Worm (Caenorhabditis elegans) whole organism, young adult: ENCODE data around the gene twk-5.

Source experiments
- B0035.1 ChIP-seq: sonication (generic microtip); optimal IDR thresholded peaks from 2 replicates; lab custom pipeline; 2016; ENCODE audit warnings: missing genetic modification characterization, mild to moderate bottlenecking, missing compliant biosample characterization, missing genotype, missing genetic modification reagents
- B0336.3 ChIP-seq: fragments of 200-800 bp; sonication (Bioruptor generic); IDR thresholded peaks from 2 replicates; pipeline ENCODE4 v1.3.6; 2022; ENCODE audit warnings: missing genetic modification characterization, missing compliant biosample characterization
- C17E4.6 ChIP-seq: fragments of 200-800 bp; sonication (Bioruptor generic); IDR thresholded peaks from 2 replicates; pipeline ENCODE4 v1.3.6; 2022; ENCODE audit warnings: missing genetic modification reagents, missing genetic modification characterization, missing compliant biosample characterization
- D2030.7 ChIP-seq: fragments of 200-800 bp; sonication (Bioruptor generic); IDR thresholded peaks from 2 replicates; pipeline ENCODE4 v1.3.6; 2022; ENCODE audit warnings: missing genetic modification reagents, missing genetic modification characterization, missing compliant biosample characterization
- F10E7.11 ChIP-seq: sonication (generic microtip); optimal IDR thresholded peaks from 2 replicates; lab custom pipeline; 2017; ENCODE audit warnings: mild to moderate bottlenecking, missing genetic modification characterization, moderate library complexity, missing compliant biosample characterization
- F22D6.2 ChIP-seq: sonication (generic microtip); optimal IDR thresholded peaks from 2 replicates; lab custom pipeline; 2016; ENCODE audit warnings: mild to moderate bottlenecking, missing genetic modification characterization, missing compliant biosample characterization
- F37B4.10 ChIP-seq: fragments of 200-800 bp; sonication (Bioruptor generic); IDR thresholded peaks from 2 replicates; pipeline ENCODE4 v1.3.6; 2022; ENCODE audit warnings: missing genetic modification characterization, missing compliant biosample characterization
- F49E8.2 ChIP-seq: sonication (generic microtip); optimal IDR thresholded peaks from 3 replicates; lab custom pipeline; 2017; ENCODE audit warnings: missing genetic modification characterization, mild to moderate bottlenecking, missing compliant biosample characterization, antibody characterized with exemption, moderate library complexity; ENCODE audit not compliant: insufficient read depth
- F55B11.4 ChIP-seq: sonication (generic microtip); optimal IDR thresholded peaks from 2 replicates; lab custom pipeline; 2016; ENCODE audit warnings: missing compliant biosample characterization, missing genetic modification characterization, borderline replicate concordance; ENCODE audit not compliant: insufficient read depth
- F57C9.4 ChIP-seq: sonication (generic microtip); optimal IDR thresholded peaks from 2 replicates; lab custom pipeline; 2017; ENCODE audit warnings: mild to moderate bottlenecking, missing genetic modification characterization, missing compliant biosample characterization
- T07F8.4 ChIP-seq: sonication (generic microtip); optimal IDR thresholded peaks from 2 replicates; lab custom pipeline; 2016; ENCODE audit warnings: mild to moderate bottlenecking, missing genetic modification characterization, moderate library complexity, missing compliant biosample characterization
- T26A5.8 ChIP-seq: sonication (generic microtip); optimal IDR thresholded peaks from 2 replicates; lab custom pipeline; 2016; ENCODE audit warnings: missing genetic modification characterization, missing compliant biosample characterization
- Y53F4B.3 ChIP-seq: fragments of 200-800 bp; sonication (Bioruptor generic); IDR thresholded peaks from 2 replicates; pipeline ENCODE4 v1.3.6; 2022; ENCODE audit warnings: missing genetic modification reagents, missing genetic modification characterization, missing compliant biosample characterization
- Y67H2A.10 ChIP-seq: fragments of 200-800 bp; sonication (Bioruptor generic); conservative IDR thresholded peaks from 2 replicates; pipeline ENCODE4 v1.3.6; 2022; ENCODE audit warnings: missing genetic modification reagents, missing genetic modification characterization, missing compliant biosample characterization
- Y95B8A.8 ChIP-seq: fragments of 200-800 bp; sonication (Bioruptor generic); IDR thresholded peaks from 2 replicates; pipeline ENCODE4 v1.3.6; 2022; ENCODE audit warnings: missing genetic modification reagents, missing genetic modification characterization, missing compliant biosample characterization
- aptf-2 ChIP-seq: fragments of 200-800 bp; sonication (Bioruptor generic); conservative IDR thresholded peaks from 2 replicates; pipeline ENCODE4 v1.3.6; 2022; ENCODE audit warnings: missing genetic modification reagents, missing genetic modification characterization, missing compliant biosample characterization
- attf-5 ChIP-seq: fragments of 200-800 bp; sonication (Bioruptor generic); optimal IDR thresholded peaks from 2 replicates; lab custom pipeline; 2018; ENCODE audit warnings: mild to moderate bottlenecking, missing genetic modification characterization, missing compliant biosample characterization
- bed-2 ChIP-seq: fragments of 200-800 bp; sonication (Bioruptor generic); IDR thresholded peaks from 2 replicates; pipeline ENCODE4 v1.3.6; 2022; ENCODE audit warnings: missing genetic modification reagents, missing genetic modification characterization, missing compliant biosample characterization
- cebp-2 ChIP-seq: fragments of 200-800 bp; sonication (Bioruptor generic); IDR thresholded peaks from 2 replicates; pipeline ENCODE4 v1.3.6; 2022; ENCODE audit warnings: missing genetic modification characterization, missing compliant biosample characterization
- ceh-27 ChIP-seq: fragments of 200-800 bp; sonication (Bioruptor generic); optimal IDR thresholded peaks from 2 replicates; lab custom pipeline; 2018; ENCODE audit warnings: mild to moderate bottlenecking, missing genetic modification characterization, moderate library complexity, missing compliant biosample characterization
- ceh-79 ChIP-seq: sonication (generic microtip); optimal IDR thresholded peaks from 2 replicates; lab custom pipeline; 2017; ENCODE audit warnings: mild to moderate bottlenecking, missing genetic modification characterization, missing compliant biosample characterization
- dpl-1 ChIP-seq: fragments of 150-350 bp; optimal IDR thresholded peaks from 2 replicates; lab custom pipeline; 2014; ENCODE audit warnings: missing biosample characterization, missing genetic modification reagents, missing genetic modification characterization
- egrh-3 ChIP-seq: fragments of 200-800 bp; sonication (Bioruptor generic); IDR thresholded peaks from 2 replicates; pipeline ENCODE4 v1.3.6; 2022; ENCODE audit warnings: missing genetic modification reagents, missing genetic modification characterization, missing compliant biosample characterization
- ets-4 ChIP-seq: fragments of 200-800 bp; sonication (Bioruptor generic); optimal IDR thresholded peaks from 2 replicates; lab custom pipeline; 2018; ENCODE audit warnings: mild to moderate bottlenecking, missing genetic modification characterization, missing compliant biosample characterization
- madf-10 ChIP-seq: sonication (generic microtip); optimal IDR thresholded peaks from 2 replicates; lab custom pipeline; 2016; ENCODE audit warnings: mild to moderate bottlenecking, missing genetic modification characterization, missing compliant biosample characterization
- madf-3 ChIP-seq: fragments of 200-800 bp; sonication (Bioruptor generic); IDR thresholded peaks from 2 replicates; pipeline ENCODE4 v1.3.6; 2022; ENCODE audit warnings: missing genetic modification reagents, missing genetic modification characterization, missing compliant biosample characterization
- madf-6 ChIP-seq: fragments of 200-800 bp; sonication (Bioruptor generic); IDR thresholded peaks from 2 replicates; pipeline ENCODE4 v1.3.6; 2022; ENCODE audit warnings: missing genetic modification reagents, missing genetic modification characterization, missing compliant biosample characterization
- madf-8 ChIP-seq: fragments of 200-800 bp; sonication (Bioruptor generic); conservative IDR thresholded peaks from 2 replicates; pipeline ENCODE4 v1.3.6; 2022; ENCODE audit warnings: missing genetic modification reagents, missing genetic modification characterization, missing compliant biosample characterization
- mcd-1 ChIP-seq: fragments of 200-800 bp; sonication (Bioruptor generic); IDR thresholded peaks from 2 replicates; pipeline ENCODE4 v1.3.6; 2022; ENCODE audit warnings: missing genetic modification reagents, missing genetic modification characterization, missing compliant biosample characterization
- mel-28 ChIP-seq: sonication (generic microtip); optimal IDR thresholded peaks from 2 replicates; lab custom pipeline; 2016; ENCODE audit warnings: borderline replicate concordance, mild to moderate bottlenecking, missing genetic modification characterization, missing compliant biosample characterization
- nhr-179 ChIP-seq: sonication (generic microtip); optimal IDR thresholded peaks from 2 replicates; lab custom pipeline; 2016; ENCODE audit warnings: mild to moderate bottlenecking, missing genetic modification characterization, missing compliant biosample characterization
- pbrm-1 ChIP-seq: fragments of 200-800 bp; sonication (Bioruptor generic); IDR thresholded peaks from 2 replicates; pipeline ENCODE4 v1.3.6; 2022; ENCODE audit warnings: missing genetic modification reagents, missing genetic modification characterization, missing compliant biosample characterization
- rpc-1 ChIP-seq, 2 experiments: fragments of 150-350 bp in 1 of 2; sonication (generic microtip) in 1 of 2; optimal IDR thresholded peaks; 2 replicates each; lab custom pipeline; 2014 to 2018; ENCODE audit warnings: missing biosample characterization in 1 of 2, missing genetic modification characterization in 1 of 2, missing genetic modification reagents in 1 of 2, missing genotype in 1 of 2
- snpc-3.4 ChIP-seq: sonication (generic microtip); optimal IDR thresholded peaks from 2 replicates; lab custom pipeline; 2017; ENCODE audit warnings: missing genetic modification characterization, mild to moderate bottlenecking, missing compliant biosample characterization, antibody characterized with exemption, moderate library complexity, missing genotype, missing genetic modification reagents
- sptf-2 ChIP-seq: fragments of 200-800 bp; sonication (Bioruptor generic); optimal IDR thresholded peaks from 2 replicates; lab custom pipeline; 2018; ENCODE audit warnings: mild to moderate bottlenecking, missing genetic modification characterization, missing compliant biosample characterization
- tbx-9 ChIP-seq: sonication (generic microtip); optimal IDR thresholded peaks from 2 replicates; lab custom pipeline; 2016; ENCODE audit warnings: borderline replicate concordance, missing genetic modification characterization, inconsistent platforms, missing compliant biosample characterization
- tlf-1 ChIP-seq: fragments of 200-800 bp; sonication (Bioruptor generic); optimal IDR thresholded peaks from 2 replicates; lab custom pipeline; 2018; ENCODE audit warnings: mild to moderate bottlenecking, missing genetic modification characterization, missing compliant biosample characterization
- unc-62 ChIP-seq: fragments of 150-350 bp; optimal IDR thresholded peaks from 2 replicates; lab custom pipeline; 2014; ENCODE audit warnings: missing biosample characterization, missing genetic modification reagents, missing genetic modification characterization
- zfh-2 ChIP-seq: fragments of 200-800 bp; sonication (Bioruptor generic); conservative IDR thresholded peaks from 2 replicates; pipeline ENCODE4 v1.3.6; 2022; ENCODE audit warnings: missing genetic modification reagents, missing genetic modification characterization, missing compliant biosample characterization
- zim-3 ChIP-seq: sonication (generic microtip); optimal IDR thresholded peaks from 2 replicates; lab custom pipeline; 2017; ENCODE audit warnings: mild to moderate bottlenecking, missing genetic modification characterization, moderate library complexity, missing compliant biosample characterization
- ztf-18 ChIP-seq: sonication (generic microtip); optimal IDR thresholded peaks from 2 replicates; lab custom pipeline; 2016; ENCODE audit warnings: missing genotype, mild to moderate bottlenecking, missing genetic modification characterization, missing compliant biosample characterization
- ztf-22 ChIP-seq: fragments of 200-800 bp; sonication (Bioruptor generic); optimal IDR thresholded peaks from 2 replicates; lab custom pipeline; 2018; ENCODE audit warnings: mild to moderate bottlenecking, missing genetic modification characterization, moderate library complexity, missing compliant biosample characterization

twk-5 gene

ce11 chrII:11484600-11484999 lies 500 bp downstream of the twk-5 start (continued):
- TF ChIP-seq rpc-1 (optimal IDR thresholded peaks at IDR 0.05; lab: Kevin White, UChicago) (peak; percentile 84), rpc-1 (tag; optimal IDR thresholded peaks at IDR 0.05; lab: Kevin White, UChicago) (peak; percentile 99), F37B4.10 (GFP tag; lab: Robert Waterston, UW) (0 out of 2 replicates have a peak, but pooled peaks have one; percentile 76), bed-2 (GFP tag; lab: Robert Waterston, UW) (no peak), T07F8.4 (tag; lab: Kevin White, UChicago) (peak; percentile 93)

ce11 chrII:11479076-11479475 lies 6.0 kb downstream of the twk-5 start, which contains the start of gene W02B12.12:
Gene W02B12.12, minus strand, starts transcription at chrII:11479176.
- TF ChIP-seq ztf-18 (no peak), tlf-1 (GFP tag; lab: Kevin White, UChicago) (no peak), nhr-179 (no peak), aptf-2 (no peak), mel-28 (no peak), D2030.7 (GFP tag; lab: Robert Waterston, UW) (no peak)

ce11 chrII:11476410-11476809 lies 8.7 kb downstream of the twk-5 start, which contains the start of gene W02B12.16:
Gene W02B12.16, minus strand, starts transcription at chrII:11476510.
- no peak for TF ChIP-seq mcd-1
- TF ChIP-seq ets-4 (GFP tag; lab: Kevin White, UChicago), result no peak
- TF ChIP-seq dpl-1 (GFP tag; lab: Kevin White, UChicago), result no peak
- no peak for TF ChIP-seq tbx-9 (tag; lab: Kevin White, UChicago)
- no peak for TF ChIP-seq F22D6.2 (tag; lab: Kevin White, UChicago)
- no peak for TF ChIP-seq T26A5.8 (tag; lab: Kevin White, UChicago)
- no peak for TF ChIP-seq ceh-79 (tag; lab: Kevin White, UChicago)
- TF ChIP-seq attf-5 (GFP tag; lab: Kevin White, UChicago), result no peak
- TF ChIP-seq B0035.1, result no peak

ce11 chrII:11473525-11474181 lies 11.4 kb downstream of the twk-5 start, which contains the start of the genes metl-1 and W02B12.11:
Gene metl-1, minus strand, starts transcription at chrII:11473575.
Gene W02B12.11, plus strand, starts transcription at chrII:11473861.
- TF ChIP-seq F10E7.11 (no peak), dpl-1 (GFP tag; lab: Kevin White, UChicago) (peak; percentile 29), Y95B8A.8 (GFP tag; lab: Robert Waterston, UW) (no peak), madf-8 (GFP tag; lab: Robert Waterston, UW) (peak; percentile 67), ets-4 (GFP tag; lab: Kevin White, UChicago) (no peak), Y53F4B.3 (GFP tag; lab: Robert Waterston, UW) (no peak), ztf-22 (GFP tag; lab: Kevin White, UChicago) (no peak), zfh-2 (peak; percentile 69; the same call in 1 of the 2 replicates), unc-62 (no peak), F57C9.4 (tag; lab: Kevin White, UChicago) (no peak), madf-10 (tag; lab: Kevin White, UChicago) (peak; percentile 50), C17E4.6 (peak; percentile 67; the same call in 1 of the 2 replicates), snpc-3.4 (tag; lab: Kevin White, UChicago) (peak; percentile 41), Y67H2A.10 (no peak), F49E8.2 (tag; lab: Kevin White, UChicago) (peak; percentile 12), F55B11.4 (tag; lab: Kevin White, UChicago) (no peak), zim-3 (tag; lab: Kevin White, UChicago) (no peak), sptf-2 (no peak), ceh-27 (GFP tag; lab: Kevin White, UChicago) (peak; percentile 43), B0336.3 (GFP tag; lab: Robert Waterston, UW) (peak; percentile 85), cebp-2 (GFP tag; lab: Robert Waterston, UW) (no peak), tbx-9 (tag; lab: Kevin White, UChicago) (no peak), egrh-3 (GFP tag; lab: Robert Waterston, UW) (no peak), pbrm-1 (GFP tag; lab: Robert Waterston, UW) (peak; percentile 90), F37B4.10 (GFP tag; lab: Robert Waterston, UW) (no peak), madf-6 (peak; percentile 91), madf-3 (GFP tag; lab: Robert Waterston, UW) (peak; percentile 92)
